Worm (Caenorhabditis elegans): ENCODE results near the gene cest-34.

cest-34 gene

DNA sequence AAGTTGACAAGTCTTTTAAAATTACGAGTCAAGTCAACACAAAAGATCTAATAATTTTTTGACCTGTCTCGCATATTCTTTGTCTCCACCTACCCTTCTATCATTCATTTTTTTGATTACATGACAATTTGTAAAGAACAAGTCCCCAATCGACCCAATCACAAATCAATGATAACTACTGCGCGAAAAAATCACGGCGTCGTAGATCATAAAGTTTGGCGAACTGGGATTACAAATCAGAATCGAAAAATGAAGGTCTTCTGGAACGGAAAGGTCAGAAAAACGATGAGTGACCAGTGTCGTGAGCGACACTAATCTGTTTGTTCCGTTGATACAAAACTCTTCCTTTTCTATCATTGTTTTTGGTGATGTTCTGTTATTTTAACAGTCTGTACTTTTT is 13.5 kb downstream of the cest-34 start:
- TF ChIP-seq daf-16 (GFP tag; optimal IDR thresholded peaks at IDR 0.05), result no peak
- TF ChIP-seq daf-16 (tag; optimal IDR thresholded peaks at IDR 0.05), result no peak
- no peak for TF ChIP-seq ceh-28 (tag; optimal IDR thresholded peaks at IDR 0.05)
- TF ChIP-seq ceh-32 (tag; optimal IDR thresholded peaks at IDR 0.05; ENCODE audit: poor library complexity), result no peak
- no peak for TF ChIP-seq sdz-12 (GFP tag; optimal IDR thresholded peaks at IDR 0.05)
- TF ChIP-seq F44E2.7 (GFP tag; IDR thresholded peaks at IDR 0.05), result no peak
- TF ChIP-seq ZK337.2 (GFP tag; IDR thresholded peaks at IDR 0.05), result no peak
- TF ChIP-seq ZK546.5 (tag; optimal IDR thresholded peaks at IDR 0.05), result no peak
- TF ChIP-seq pqm-1 (tag; optimal IDR thresholded peaks at IDR 0.05), result no peak
- no peak for TF ChIP-seq ceh-82 (tag; optimal IDR thresholded peaks at IDR 0.05)
- TF ChIP-seq nhr-28 (tag; optimal IDR thresholded peaks at IDR 0.05), result peak; percentile 16
- TF ChIP-seq duxl-1 (tag; optimal IDR thresholded peaks at IDR 0.05; ENCODE audit: poor library complexity), result no peak
- TF ChIP-seq nhr-237 (tag; optimal IDR thresholded peaks at IDR 0.05), result no peak
- TF ChIP-seq F10B5.3 (tag; optimal IDR thresholded peaks at IDR 0.05), result no peak
- peak in 1 of 2 experiments; percentile 22 for TF ChIP-seq unc-62 (GFP tag; optimal IDR thresholded peaks at IDR 0.05 in 1 of 2)
- no peak for TF ChIP-seq unc-62 (tag; optimal IDR thresholded peaks at IDR 0.05)
- TF ChIP-seq jun-1 (tag; optimal IDR thresholded peaks at IDR 0.05), result no peak
- TF ChIP-seq unc-39 (tag; optimal IDR thresholded peaks at IDR 0.05), result no peak
- TF ChIP-seq zfp-3 (GFP tag; conservative IDR thresholded peaks at IDR 0.05), result no peak
- no peak for TF ChIP-seq Y48G9A.11 (GFP tag; IDR thresholded peaks at IDR 0.05)
- TF ChIP-seq mdl-1 (tag; optimal IDR thresholded peaks at IDR 0.05), result peak in 1 of 2 experiments; percentile 1
- no peak for TF ChIP-seq dmd-6 (GFP tag; IDR thresholded peaks at IDR 0.05)
- no peak for TF ChIP-seq Y75B8A.6 (GFP tag; IDR thresholded peaks at IDR 0.05)
- TF ChIP-seq attf-4 (tag; optimal IDR thresholded peaks at IDR 0.05), result no peak
- no peak for TF ChIP-seq zip-2 (tag; optimal IDR thresholded peaks at IDR 0.05)

DNA sequence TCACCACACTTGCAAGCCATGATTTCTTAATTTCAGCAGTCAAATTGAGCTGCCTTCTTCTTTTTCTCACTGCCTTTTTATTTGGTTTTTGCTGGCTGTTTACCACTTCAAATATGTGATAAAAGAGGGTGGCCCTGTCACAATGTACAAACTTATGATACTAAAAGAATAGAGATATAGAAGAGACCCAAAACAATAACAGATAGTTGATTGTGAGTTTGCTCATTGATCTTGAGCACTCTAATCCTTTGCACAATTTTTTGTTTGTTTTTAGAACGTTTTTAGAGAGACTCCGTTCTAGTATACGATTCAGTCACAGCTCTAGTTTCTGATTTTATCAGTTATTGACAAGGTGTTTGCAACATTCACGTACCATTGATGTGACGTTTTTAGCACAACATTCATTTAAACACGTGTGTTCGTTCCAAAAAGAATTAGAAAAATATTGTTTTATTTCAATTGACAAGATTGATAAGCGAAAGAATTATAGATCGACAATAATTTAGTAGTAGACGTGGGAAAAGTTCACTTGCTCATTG is 15.3 kb downstream of the cest-34 start, which contains the start of gene mtl-1:
Gene mtl-1, minus strand, starts transcription at position 51 of the 539 bp plus-strand sequence.
- no peak for TF ChIP-seq daf-16 (GFP tag; optimal IDR thresholded peaks at IDR 0.05)
- TF ChIP-seq daf-16 (tag; optimal IDR thresholded peaks at IDR 0.05), result peak; percentile 87
- TF ChIP-seq zfp-3 (GFP tag; conservative IDR thresholded peaks at IDR 0.05), result no peak
- no peak for TF ChIP-seq zip-2 (tag; optimal IDR thresholded peaks at IDR 0.05)
- no peak for TF ChIP-seq unc-62 (GFP tag; optimal IDR thresholded peaks at IDR 0.05 in 1 of 2)
- no peak for TF ChIP-seq unc-62 (tag; optimal IDR thresholded peaks at IDR 0.05)
- no peak for TF ChIP-seq arid-1 (GFP tag; conservative IDR thresholded peaks at IDR 0.05)
- TF ChIP-seq Y105C5A.15 (GFP tag; IDR thresholded peaks at IDR 0.05), result no peak
- TF ChIP-seq F10B5.3 (tag; optimal IDR thresholded peaks at IDR 0.05), result no peak
- peak; percentile 11 for TF ChIP-seq mxl-3 (GFP tag; optimal IDR thresholded peaks at IDR 0.05)
- TF ChIP-seq lir-3 (tag; optimal IDR thresholded peaks at IDR 0.05), result no peak
- no peak for TF ChIP-seq ctbp-1 (GFP tag; IDR thresholded peaks at IDR 0.05)
- no peak for TF ChIP-seq nhr-111 (GFP tag; optimal IDR thresholded peaks at IDR 0.05)
- TF ChIP-seq spr-3 (GFP tag; optimal IDR thresholded peaks at IDR 0.05), result no peak
- no peak for TF ChIP-seq sdz-12 (GFP tag; optimal IDR thresholded peaks at IDR 0.05)
- TF ChIP-seq aha-1 (tag), result peak; percentile 55
- TF ChIP-seq ztf-7 (tag; optimal IDR thresholded peaks at IDR 0.05), result peak; percentile 2
- no peak for TF ChIP-seq F26F4.8 (GFP tag; conservative IDR thresholded peaks at IDR 0.05)
- no peak for TF ChIP-seq rbr-2 (tag; optimal IDR thresholded peaks at IDR 0.05)
- TF ChIP-seq Y5F2A.4 (GFP tag; optimal IDR thresholded peaks at IDR 0.05), result no peak
- no peak for TF ChIP-seq ceh-44 (GFP tag; IDR thresholded peaks at IDR 0.05)
- TF ChIP-seq lin-1 (GFP tag; IDR thresholded peaks at IDR 0.05), result no peak
- TF ChIP-seq nhr-48 (tag; optimal IDR thresholded peaks at IDR 0.05), result no peak
- TF ChIP-seq nhr-11 (tag; optimal IDR thresholded peaks at IDR 0.05), result no peak
- no peak for TF ChIP-seq nhr-41 (GFP tag; IDR thresholded peaks at IDR 0.05)
- no peak for TF ChIP-seq fkh-10 (GFP tag; optimal IDR thresholded peaks at IDR 0.05)
- TF ChIP-seq madf-5 (GFP tag; IDR thresholded peaks at IDR 0.05), result no peak
- no peak for TF ChIP-seq F49E8.2 (tag; optimal IDR thresholded peaks at IDR 0.05; ENCODE audit: borderline replicate concordance)
- no peak for TF ChIP-seq mes-2 (tag; optimal IDR thresholded peaks at IDR 0.05; ENCODE audit: poor library complexity, severe bottlenecking)
- no peak for TF ChIP-seq jun-1 (tag; optimal IDR thresholded peaks at IDR 0.05)
- no peak for TF ChIP-seq unc-39 (tag; optimal IDR thresholded peaks at IDR 0.05)
- no peak for TF ChIP-seq nhr-42 (GFP tag; IDR thresholded peaks at IDR 0.05)
- no peak for TF ChIP-seq ces-1 (GFP tag; optimal IDR thresholded peaks at IDR 0.05)
- TF ChIP-seq Y48G9A.11 (GFP tag; IDR thresholded peaks at IDR 0.05), result no peak
- TF ChIP-seq ama-1 (optimal IDR thresholded peaks at IDR 0.05), result no peak
- TF ChIP-seq zip-11 (GFP tag; IDR thresholded peaks at IDR 0.05), result no peak
- no peak for TF ChIP-seq dpl-1 (GFP tag; optimal IDR thresholded peaks at IDR 0.05)
